Worm (Caenorhabditis elegans) whole organism, L2 larva: ENCODE measurements around the gene K06A9.2.

Source experiments
- ceh-82 ChIP-seq: fragments of 150-350 bp; optimal IDR thresholded peaks from 2 replicates; lab custom pipeline; 2014; ENCODE audit warnings: missing biosample characterization, missing genetic modification characterization
- nhr-23 ChIP-seq: fragments of 150-350 bp; optimal IDR thresholded peaks from 2 replicates; lab custom pipeline; 2014; ENCODE audit warnings: missing biosample characterization, missing genetic modification reagents, missing genetic modification characterization
- nhr-6 ChIP-seq: fragments of 150-350 bp; optimal IDR thresholded peaks from 2 replicates; lab custom pipeline; 2014; ENCODE audit warnings: missing biosample characterization, missing genetic modification characterization
- skn-1 ChIP-seq: sonication (generic microtip); optimal IDR thresholded peaks from 2 replicates; lab custom pipeline; 2017; ENCODE audit warnings: missing biosample characterization, missing genetic modification characterization

- no peak for TF ChIP-seq skn-1 (tag; lab: Kevin White, UChicago)
- no peak for TF ChIP-seq nhr-6
- TF ChIP-seq ceh-82 (tag; lab: Kevin White, UChicago): no peak
- no peak for TF ChIP-seq nhr-23 (tag; lab: Kevin White, UChicago)
Measured at ce11 chrX:1568377-1568776, 32.2 kb downstream of the K06A9.2 start, which contains the start of gene H02F09.3.
